Worm (Caenorhabditis elegans): Measurements from ENCODE around the gene pha-4.

pha-4 gene

ce11 chrV:20775269-20775668 is 22.4 kb downstream of the pha-4 start, which contains the start of gene F38A6.4 (continued):
- TF ChIP-seq aha-1 (tag): no peak
- TF ChIP-seq ztf-11 (tag; optimal IDR thresholded peaks at IDR 0.05): no peak
- no peak for TF ChIP-seq F26F4.8 (GFP tag; conservative IDR thresholded peaks at IDR 0.05)
- no peak for TF ChIP-seq D1046.2 (GFP tag; IDR thresholded peaks at IDR 0.05)

- TF ChIP-seq Y5F2A.4 (GFP tag; optimal IDR thresholded peaks at IDR 0.05): no peak
- peak; percentile 30; the same call in 1 of the 2 replicates for TF ChIP-seq zfp-3 (GFP tag; conservative IDR thresholded peaks at IDR 0.05)
- peak in 1 of 2 experiments; percentile 77 for TF ChIP-seq mdl-1 (tag; optimal IDR thresholded peaks at IDR 0.05)
- TF ChIP-seq zfp-2 (tag; optimal IDR thresholded peaks at IDR 0.05): no peak
- peak; percentile 23 for TF ChIP-seq rbr-2 (tag; optimal IDR thresholded peaks at IDR 0.05)
- no peak for TF ChIP-seq lin-38 (GFP tag; IDR thresholded peaks at IDR 0.05)
- peak; percentile 84 for TF ChIP-seq hlh-30 (tag; optimal IDR thresholded peaks at IDR 0.05; ENCODE audit: insufficient read depth)
- TF ChIP-seq lsy-2 (tag; optimal IDR thresholded peaks at IDR 0.05): peak; percentile 48 to 64
- TF ChIP-seq pqm-1 (tag; optimal IDR thresholded peaks at IDR 0.05): peak; percentile 16
- peak; percentile 61 for TF ChIP-seq mes-2 (tag; optimal IDR thresholded peaks at IDR 0.05; ENCODE audit: poor library complexity, severe bottlenecking)
- no peak for TF ChIP-seq ceh-32 (tag; optimal IDR thresholded peaks at IDR 0.05; ENCODE audit: poor library complexity)
- no peak for TF ChIP-seq F44E2.7 (GFP tag; IDR thresholded peaks at IDR 0.05)
- TF ChIP-seq zip-11 (GFP tag; IDR thresholded peaks at IDR 0.05): no peak
- peak; percentile 70 for TF ChIP-seq hmg-1.1 (GFP tag; IDR thresholded peaks at IDR 0.05)
- TF ChIP-seq set-16 (GFP tag; IDR thresholded peaks at IDR 0.05): no peak
- TF ChIP-seq ama-1 (optimal IDR thresholded peaks at IDR 0.05): peak; percentile 44
- no peak for TF ChIP-seq zip-2 (tag; optimal IDR thresholded peaks at IDR 0.05)
- peak; percentile 73 for TF ChIP-seq ctbp-1 (GFP tag; IDR thresholded peaks at IDR 0.05)
- TF ChIP-seq arid-1 (GFP tag; conservative IDR thresholded peaks at IDR 0.05): 0 out of 2 replicates have a peak, but pooled peaks have one; percentile 30
- TF ChIP-seq lin-13 (GFP tag; optimal IDR thresholded peaks at IDR 0.05): peak; percentile 10
- peak; percentile 62; the same call in 1 of the 2 replicates for TF ChIP-seq madf-9 (GFP tag; conservative IDR thresholded peaks at IDR 0.05)
- peak; percentile 73 for TF ChIP-seq nhr-11 (tag; optimal IDR thresholded peaks at IDR 0.05)
- peak; percentile 84 for TF ChIP-seq aha-1 (tag)
- TF ChIP-seq nhr-48 (tag; optimal IDR thresholded peaks at IDR 0.05): peak; percentile 1
- no peak for TF ChIP-seq nhr-111 (GFP tag; optimal IDR thresholded peaks at IDR 0.05)
- TF ChIP-seq tra-1 (GFP tag; IDR thresholded peaks at IDR 0.05): peak; percentile 29; the same call in 1 of the 2 replicates
- no peak for TF ChIP-seq lin-15B (tag; optimal IDR thresholded peaks at IDR 0.05)
- TF ChIP-seq lin-39 (tag; optimal IDR thresholded peaks at IDR 0.05): no peak
- TF ChIP-seq unc-62 (GFP tag; optimal IDR thresholded peaks at IDR 0.05 in 1 of 2): peak in 1 of 2 experiments; percentile 74
- TF ChIP-seq unc-62 (tag; optimal IDR thresholded peaks at IDR 0.05): no peak
- peak; percentile 53 for TF ChIP-seq dve-1 (tag; optimal IDR thresholded peaks at IDR 0.05; ENCODE audit: insufficient read depth)
- no peak for TF ChIP-seq cey-2 (tag; optimal IDR thresholded peaks at IDR 0.05; ENCODE audit: borderline replicate concordance, insufficient read depth)
- 0 out of 2 replicates have a peak, but pooled peaks have one; percentile 6 for TF ChIP-seq mdt-29 (GFP tag; IDR thresholded peaks at IDR 0.05)
- TF ChIP-seq hif-1 (tag; optimal IDR thresholded peaks at IDR 0.05): peak in 1 of 2 experiments; percentile 84
- TF ChIP-seq jun-1 (tag; optimal IDR thresholded peaks at IDR 0.05): no peak
- no peak for TF ChIP-seq F26F4.8 (GFP tag; conservative IDR thresholded peaks at IDR 0.05)
- TF ChIP-seq nhr-25 (tag; optimal IDR thresholded peaks at IDR 0.05; ENCODE audit: borderline replicate concordance, insufficient read depth): no peak
- no peak for TF ChIP-seq ztf-7 (tag; optimal IDR thresholded peaks at IDR 0.05)
- TF ChIP-seq dmd-6 (GFP tag; IDR thresholded peaks at IDR 0.05): peak; percentile 83
- peak; percentile 40; the same call in 1 of the 2 replicates for TF ChIP-seq lim-7 (GFP tag; IDR thresholded peaks at IDR 0.05)
- peak; percentile 13 for TF ChIP-seq fkh-10 (GFP tag; optimal IDR thresholded peaks at IDR 0.05)
- peak; percentile 81 for TF ChIP-seq nhr-28 (tag; optimal IDR thresholded peaks at IDR 0.05)
- peak; percentile 64 for TF ChIP-seq nhr-77 (tag; optimal IDR thresholded peaks at IDR 0.05)
- TF ChIP-seq T26A8.4 (GFP tag; IDR thresholded peaks at IDR 0.05): peak; percentile 14; the same call in 1 of the 2 replicates
- no peak for TF ChIP-seq spr-3 (GFP tag; optimal IDR thresholded peaks at IDR 0.05)
- TF ChIP-seq ZK546.5 (tag; optimal IDR thresholded peaks at IDR 0.05): no peak
Observed at ce11 chrV:20776761-20777160, 23.9 kb downstream of the pha-4 start.
